Fruit fly (Drosophila melanogaster): ENCODE data around the gene CG8149.
A peak's percentile ranks its signal among the peaks of the same experiment; 100 is the strongest.

CG8149 gene

dm6 chr3R:9529387-9529897 lies 25.0 kb downstream of the CG8149 start:
- TF ChIP-seq Rel (GFP tag; optimal IDR thresholded peaks at IDR 0.05) = no peak
- TF ChIP-seq Rel (tag; optimal IDR thresholded peaks at IDR 0.05) = peak; percentile 69
- no peak for TF ChIP-seq h (GFP tag; optimal IDR thresholded peaks at IDR 0.05)

DNA sequence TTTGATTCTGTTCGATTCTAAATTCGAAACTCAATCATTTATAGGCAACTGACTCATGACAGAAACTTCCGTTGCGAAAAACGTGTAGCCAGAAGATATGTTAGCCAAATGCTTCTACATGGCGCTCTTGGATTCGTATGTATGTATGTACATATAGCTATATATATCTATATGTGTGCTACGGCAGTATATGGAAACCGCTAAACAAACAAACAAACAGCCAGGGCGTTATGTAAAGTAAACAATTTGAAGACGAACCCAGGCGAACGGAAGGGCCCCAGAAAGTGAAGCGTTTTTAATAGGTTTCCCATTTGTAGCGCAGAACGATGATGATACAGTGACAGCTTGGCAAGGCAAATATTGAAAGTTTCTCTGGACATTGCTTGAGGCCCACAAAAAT lies 25.5 kb downstream of the CG8149 start:
- TF ChIP-seq CrebA (GFP tag; optimal IDR thresholded peaks at IDR 0.05; ENCODE audit: borderline replicate concordance) = no peak
- TF ChIP-seq pan (optimal IDR thresholded peaks at IDR 0.05) = no peak
- no peak for TF ChIP-seq tai (GFP tag; optimal IDR thresholded peaks at IDR 0.05)
- TF ChIP-seq GATAd (GFP tag; optimal IDR thresholded peaks at IDR 0.05) = no peak
- no peak for TF ChIP-seq psq (GFP tag; optimal IDR thresholded peaks at IDR 0.05)
- TF ChIP-seq brk (GFP tag; optimal IDR thresholded peaks at IDR 0.05) = no peak
- TF ChIP-seq dmrt93B (GFP tag; optimal IDR thresholded peaks at IDR 0.05) = no peak
- TF ChIP-seq woc (GFP tag; optimal IDR thresholded peaks at IDR 0.05) = no peak
- TF ChIP-seq Vsx2 (GFP tag; optimal IDR thresholded peaks at IDR 0.05; ENCODE audit: partially characterized antibody) = no peak
- no peak for TF ChIP-seq h (GFP tag; optimal IDR thresholded peaks at IDR 0.05)
- no peak for TF ChIP-seq lola (GFP tag; optimal IDR thresholded peaks at IDR 0.05)
- TF ChIP-seq Rel (GFP tag; optimal IDR thresholded peaks at IDR 0.05) = no peak
- TF ChIP-seq Rel (tag; optimal IDR thresholded peaks at IDR 0.05) = no peak
- no peak for TF ChIP-seq N (GFP tag; optimal IDR thresholded peaks at IDR 0.05)
- no peak for TF ChIP-seq Myc (optimal IDR thresholded peaks at IDR 0.05)
- no peak for TF ChIP-seq OdsH (GFP tag; optimal IDR thresholded peaks at IDR 0.05)
- no peak for TF ChIP-seq dl (GFP tag; optimal IDR thresholded peaks at IDR 0.05; ENCODE audit: insufficient read depth in 1 of 2, partially characterized antibody in 2 of 2)
- no peak for TF ChIP-seq dsf (GFP tag; optimal IDR thresholded peaks at IDR 0.05; ENCODE audit: borderline replicate concordance)
- TF ChIP-seq foxo (GFP tag; optimal IDR thresholded peaks at IDR 0.05) = no peak
- TF ChIP-seq HLH106 (tag; optimal IDR thresholded peaks at IDR 0.05) = no peak

DNA sequence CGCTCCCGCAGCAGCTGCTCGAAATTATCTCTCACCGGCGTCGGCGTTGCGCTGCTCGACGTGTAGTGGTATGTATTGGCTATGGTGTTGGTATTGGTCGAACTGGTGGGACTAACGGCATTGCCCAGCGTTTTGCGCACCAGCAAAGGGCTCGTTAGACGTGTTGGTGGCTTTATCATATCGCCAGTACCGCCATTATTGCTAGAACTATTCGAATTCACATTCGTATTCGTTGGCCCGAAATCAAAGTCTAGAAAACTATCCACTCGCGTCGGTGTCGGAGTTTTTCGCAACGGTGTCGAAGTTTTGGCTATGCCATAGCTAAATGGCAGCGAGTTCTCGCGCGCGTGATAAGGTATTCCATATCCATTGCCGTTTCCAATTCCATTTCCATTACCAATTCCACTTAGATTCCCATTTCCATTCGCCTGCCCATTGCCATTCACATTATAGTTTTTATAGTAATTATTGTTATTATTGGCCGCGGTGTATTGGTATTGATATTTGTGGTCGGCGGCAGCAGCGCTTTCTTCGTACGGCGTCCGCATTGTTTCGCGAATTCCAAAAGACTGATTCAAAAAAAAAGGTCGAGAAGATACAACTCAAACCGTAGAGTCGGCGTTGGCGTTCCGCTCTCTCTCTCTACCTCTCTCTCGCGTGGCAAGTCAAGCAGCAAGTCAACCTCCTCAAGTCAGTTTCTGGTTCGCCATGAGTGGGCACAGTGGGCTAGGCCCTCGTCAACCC lies 28.2 kb downstream of the CG8149 start, which contains the start of gene by:
Gene by (minus strand): TSS at position 575 of the 744 bp plus-strand sequence.
- TF ChIP-seq sv (GFP tag; optimal IDR thresholded peaks at IDR 0.05) (no peak), dmrt93B (GFP tag; optimal IDR thresholded peaks at IDR 0.05) (no peak), fru (GFP tag; optimal IDR thresholded peaks at IDR 0.05) (no peak), Hr78 (GFP tag; optimal IDR thresholded peaks at IDR 0.05) (no peak), rgr (GFP tag; optimal IDR thresholded peaks at IDR 0.05) (no peak), jim (GFP tag; optimal IDR thresholded peaks at IDR 0.05) (peak; percentile 84), tai (GFP tag; optimal IDR thresholded peaks at IDR 0.05) (no peak), psq (GFP tag; optimal IDR thresholded peaks at IDR 0.05) (no peak), CG32264 (GFP tag; optimal IDR thresholded peaks at IDR 0.05) (no peak), br (GFP tag; optimal IDR thresholded peaks at IDR 0.05) (no peak), CrebA (GFP tag; optimal IDR thresholded peaks at IDR 0.05; ENCODE audit: borderline replicate concordance) (no peak), Abd-B (GFP tag; optimal IDR thresholded peaks at IDR 0.05) (no peak), brk (GFP tag; optimal IDR thresholded peaks at IDR 0.05) (no peak), Hr83 (GFP tag; optimal IDR thresholded peaks at IDR 0.05; ENCODE audit: poor library complexity, severe bottlenecking) (peak; percentile 15), Mio (GFP tag; optimal IDR thresholded peaks at IDR 0.05) (no peak), dsf (GFP tag; optimal IDR thresholded peaks at IDR 0.05; ENCODE audit: borderline replicate concordance) (no peak), Myc (optimal IDR thresholded peaks at IDR 0.05) (no peak), Vsx2 (GFP tag; optimal IDR thresholded peaks at IDR 0.05; ENCODE audit: partially characterized antibody) (peak; percentile 37), HLH106 (tag; optimal IDR thresholded peaks at IDR 0.05) (no peak), ey (GFP tag; optimal IDR thresholded peaks at IDR 0.05) (no peak), dl (GFP tag; optimal IDR thresholded peaks at IDR 0.05; ENCODE audit: insufficient read depth in 1 of 2, partially characterized antibody in 2 of 2) (peak; percentile 74 to 83), Dif (GFP tag; optimal IDR thresholded peaks at IDR 0.05; ENCODE audit: partially characterized antibody) (peak; percentile 82), lola (GFP tag; optimal IDR thresholded peaks at IDR 0.05) (no peak), Jra (GFP tag; optimal IDR thresholded peaks at IDR 0.05) (no peak), OdsH (GFP tag; optimal IDR thresholded peaks at IDR 0.05) (no peak), sage (GFP tag; optimal IDR thresholded peaks at IDR 0.05) (no peak)

Data from whole organism, wandering third instar larva.